Worm (Caenorhabditis elegans) whole organism, L4 larva: ENCODE data around the gene mdl-1.

Source experiments
- F37D6.2 ChIP-seq: sonication (generic microtip); optimal IDR thresholded peaks from 2 replicates; lab custom pipeline; 2016; ENCODE audit warnings: mild to moderate bottlenecking, missing genetic modification characterization, missing compliant biosample characterization
- F44E2.7 ChIP-seq: fragments of 200-800 bp; sonication (Bioruptor generic); IDR thresholded peaks from 2 replicates; pipeline ENCODE4 v2.1.2; 2022; ENCODE audit warnings: missing genetic modification characterization, missing compliant biosample characterization
- F49E8.2 ChIP-seq: sonication (generic microtip); optimal IDR thresholded peaks from 2 replicates; lab custom pipeline; 2016; ENCODE audit warnings: missing compliant biosample characterization, mild to moderate bottlenecking, missing genetic modification characterization, borderline replicate concordance
- R02D3.7 ChIP-seq: fragments of 150-350 bp; sonication (generic microtip); optimal IDR thresholded peaks from 3 replicates; lab custom pipeline; 2014; ENCODE audit warnings: missing biosample characterization, missing genetic modification characterization
- T26A8.4 ChIP-seq: fragments of 200-800 bp; sonication (Bioruptor generic); IDR thresholded peaks from 2 replicates; pipeline ENCODE4 v1.3.6; 2022; ENCODE audit warnings: missing genetic modification characterization, missing compliant biosample characterization
- Y48G9A.11 ChIP-seq: fragments of 200-800 bp; sonication (Bioruptor generic); IDR thresholded peaks from 2 replicates; pipeline ENCODE4 v1.3.6; 2022; ENCODE audit warnings: missing genetic modification reagents, missing genetic modification characterization, missing compliant biosample characterization
- Y75B8A.6 ChIP-seq: fragments of 200-800 bp; sonication (Bioruptor generic); IDR thresholded peaks from 2 replicates; pipeline ENCODE4 v1.3.6; 2022; ENCODE audit warnings: missing genetic modification reagents, missing genetic modification characterization, missing compliant biosample characterization
- ZK337.2 ChIP-seq: fragments of 200-800 bp; sonication (Bioruptor generic); IDR thresholded peaks from 2 replicates; pipeline ENCODE4 v1.3.6; 2022; ENCODE audit warnings: missing genetic modification reagents, missing genetic modification characterization, missing compliant biosample characterization
- aly-2 ChIP-seq: sonication (generic microtip); optimal IDR thresholded peaks from 2 replicates; lab custom pipeline; 2018; ENCODE audit warnings: missing biosample characterization, missing genetic modification characterization
- ceh-32 ChIP-seq: sonication (generic microtip); optimal IDR thresholded peaks from 2 replicates; lab custom pipeline; 2016; ENCODE audit warnings: mild to moderate bottlenecking, missing genetic modification characterization, missing compliant biosample characterization; ENCODE audit not compliant: poor library complexity
- ceh-44 ChIP-seq: fragments of 200-800 bp; sonication (Bioruptor generic); IDR thresholded peaks from 2 replicates; pipeline ENCODE4 v1.3.6; 2022; ENCODE audit warnings: missing genetic modification reagents, missing genetic modification characterization, missing compliant biosample characterization
- ceh-62 ChIP-seq: sonication (generic microtip); optimal IDR thresholded peaks from 2 replicates; lab custom pipeline; 2017; ENCODE audit warnings: missing biosample characterization, missing genetic modification characterization
- cey-2 ChIP-seq: sonication (generic microtip); optimal IDR thresholded peaks from 3 replicates; lab custom pipeline; 2017; ENCODE audit warnings: missing genetic modification characterization, mild to moderate bottlenecking, missing compliant biosample characterization, antibody characterized with exemption, borderline replicate concordance; ENCODE audit not compliant: insufficient read depth
- ctbp-1 ChIP-seq: fragments of 200-800 bp; sonication (Bioruptor generic); IDR thresholded peaks from 2 replicates; pipeline ENCODE4 v1.3.6; 2022; ENCODE audit warnings: missing genetic modification reagents, missing genetic modification characterization, missing compliant biosample characterization
- daf-12 ChIP-seq: fragments of 150-350 bp; optimal IDR thresholded peaks from 2 replicates; lab custom pipeline; 2014; ENCODE audit warnings: missing biosample characterization, missing genetic modification reagents, missing genetic modification characterization
- dpl-1 ChIP-seq: fragments of 150-350 bp; optimal IDR thresholded peaks from 2 replicates; lab custom pipeline; 2014; ENCODE audit warnings: missing biosample characterization, missing genetic modification reagents, missing genetic modification characterization
- duxl-1 ChIP-seq: sonication (generic microtip); optimal IDR thresholded peaks from 2 replicates; lab custom pipeline; 2016; ENCODE audit warnings: mild to moderate bottlenecking, missing genetic modification characterization, moderate library complexity, missing compliant biosample characterization; ENCODE audit not compliant: poor library complexity
- egl-27 ChIP-seq: sonication (generic microtip); optimal IDR thresholded peaks from 3 replicates; lab custom pipeline; 2017; ENCODE audit warnings: missing biosample characterization, missing genetic modification reagents, missing genetic modification characterization
- egl-43 ChIP-seq: fragments of 200-800 bp; sonication (Bioruptor generic); IDR thresholded peaks from 2 replicates; pipeline ENCODE4 v1.3.6; 2022; ENCODE audit warnings: missing genetic modification reagents, missing genetic modification characterization, missing compliant biosample characterization
- fkh-10 ChIP-seq: fragments of 150-350 bp; optimal IDR thresholded peaks from 2 replicates; lab custom pipeline; 2014; ENCODE audit warnings: missing biosample characterization, missing genetic modification reagents, missing genetic modification characterization
- hif-1 ChIP-seq, 2 experiments: sonication (generic microtip); optimal IDR thresholded peaks; 2 replicates each; lab custom pipeline; 2016 to 2017; ENCODE audit warnings: missing compliant biosample characterization in 2 of 2, missing genetic modification characterization in 2 of 2, missing genetic modification reagents in 2 of 2, missing genotype in 2 of 2, mild to moderate bottlenecking in 1 of 2
- hlh-11 ChIP-seq: fragments of 200-800 bp; sonication (Bioruptor generic); optimal IDR thresholded peaks from 2 replicates; lab custom pipeline; 2018; ENCODE audit warnings: mild to moderate bottlenecking, missing genetic modification characterization, missing compliant biosample characterization
- lin-1 ChIP-seq: fragments of 200-800 bp; sonication (Bioruptor generic); IDR thresholded peaks from 2 replicates; pipeline ENCODE4 v1.3.6; 2022; ENCODE audit warnings: missing genetic modification reagents, missing genetic modification characterization, missing compliant biosample characterization
- lin-13 ChIP-seq: fragments of 150-350 bp; optimal IDR thresholded peaks from 2 replicates; lab custom pipeline; 2014; ENCODE audit warnings: missing biosample characterization, missing genetic modification reagents, missing genetic modification characterization
- madf-5 ChIP-seq, 2 experiments: fragments of 200-800 bp; sonication (Bioruptor generic); IDR thresholded peaks; 2 replicates each; pipeline ENCODE4 v1.3.6; 2022; ENCODE audit warnings: missing compliant biosample characterization in 2 of 2, missing genetic modification characterization in 2 of 2
- mdl-1 ChIP-seq, 2 experiments: fragments of 150-350 bp in 1 of 2; sonication (generic microtip) in 1 of 2; optimal IDR thresholded peaks; 2 replicates each; lab custom pipeline; 2014 to 2017; ENCODE audit warnings: missing biosample characterization in 2 of 2, missing genetic modification characterization in 2 of 2
- mdt-29 ChIP-seq: fragments of 200-800 bp; sonication (Bioruptor generic); IDR thresholded peaks from 2 replicates; pipeline ENCODE4 v1.3.6; 2022; ENCODE audit warnings: missing genetic modification reagents, missing genetic modification characterization, missing compliant biosample characterization
- mes-2 ChIP-seq: sonication (generic microtip); optimal IDR thresholded peaks from 2 replicates; lab custom pipeline; 2016; ENCODE audit warnings: missing genotype, mild to moderate bottlenecking, missing genetic modification characterization, missing compliant biosample characterization; ENCODE audit not compliant: poor library complexity, severe bottlenecking
- nhr-111 ChIP-seq: fragments of 200-800 bp; sonication (Bioruptor generic); optimal IDR thresholded peaks from 2 replicates; lab custom pipeline; 2018; ENCODE audit warnings: mild to moderate bottlenecking, missing genetic modification characterization, missing compliant biosample characterization
- nhr-28 ChIP-seq: fragments of 150-350 bp; optimal IDR thresholded peaks from 2 replicates; lab custom pipeline; 2014; ENCODE audit warnings: missing biosample characterization, missing genetic modification characterization
- nhr-41 ChIP-seq: fragments of 200-800 bp; sonication (Bioruptor generic); IDR thresholded peaks from 2 replicates; pipeline ENCODE4 v1.3.6; 2022; ENCODE audit warnings: missing genetic modification reagents, missing genetic modification characterization, missing compliant biosample characterization
- nhr-42 ChIP-seq: fragments of 200-800 bp; sonication (Bioruptor generic); IDR thresholded peaks from 2 replicates; pipeline ENCODE4 v1.3.6; 2022; ENCODE audit warnings: missing genetic modification characterization, missing compliant biosample characterization
- nhr-48 ChIP-seq: sonication (generic microtip); optimal IDR thresholded peaks from 2 replicates; lab custom pipeline; 2016; ENCODE audit warnings: mild to moderate bottlenecking, missing genetic modification characterization, missing compliant biosample characterization
- nhr-76 ChIP-seq: fragments of 150-350 bp; optimal IDR thresholded peaks from 2 replicates; lab custom pipeline; 2014; ENCODE audit warnings: missing biosample characterization, missing genetic modification characterization
- pqm-1 ChIP-seq: sonication (generic microtip); optimal IDR thresholded peaks from 2 replicates; lab custom pipeline; 2017; ENCODE audit warnings: missing biosample characterization, missing genetic modification characterization
- rbr-2 ChIP-seq: sonication (generic microtip); optimal IDR thresholded peaks from 2 replicates; lab custom pipeline; 2016; ENCODE audit warnings: missing genotype, missing genetic modification characterization, missing compliant biosample characterization
- saeg-2 ChIP-seq: fragments of 200-800 bp; sonication (Bioruptor generic); IDR thresholded peaks from 2 replicates; pipeline ENCODE4 v1.3.6; 2022; ENCODE audit warnings: missing genetic modification reagents, missing genetic modification characterization, missing compliant biosample characterization
- set-16 ChIP-seq: fragments of 200-800 bp; sonication (Bioruptor generic); IDR thresholded peaks from 2 replicates; pipeline ENCODE4 v1.3.6; 2022; ENCODE audit warnings: missing genetic modification reagents, missing genetic modification characterization, missing compliant biosample characterization
- skn-1 ChIP-seq: fragments of 150-350 bp; optimal IDR thresholded peaks from 2 replicates; lab custom pipeline; 2014; ENCODE audit warnings: missing biosample characterization, missing genetic modification characterization
- snpc-1.2 ChIP-seq: fragments of 200-800 bp; sonication (Bioruptor generic); IDR thresholded peaks from 2 replicates; pipeline ENCODE4 v1.3.6; 2022; ENCODE audit warnings: missing genetic modification reagents, missing genetic modification characterization, missing compliant biosample characterization
- spr-1 ChIP-seq: sonication (generic microtip); optimal IDR thresholded peaks from 2 replicates; lab custom pipeline; 2016; ENCODE audit warnings: mild to moderate bottlenecking, missing genetic modification characterization, missing compliant biosample characterization
- spr-3 ChIP-seq: fragments of 200-800 bp; sonication (Bioruptor generic); optimal IDR thresholded peaks from 2 replicates; lab custom pipeline; 2018; ENCODE audit warnings: mild to moderate bottlenecking, missing genetic modification characterization, missing compliant biosample characterization
- tag-97 ChIP-seq: fragments of 200-800 bp; sonication (Bioruptor generic); IDR thresholded peaks from 2 replicates; pipeline ENCODE4 v1.3.6; 2022; ENCODE audit warnings: missing genetic modification characterization, missing compliant biosample characterization
- unc-39 ChIP-seq: sonication (generic microtip); optimal IDR thresholded peaks from 2 replicates; lab custom pipeline; 2017; ENCODE audit warnings: missing biosample characterization, missing genetic modification characterization
- unc-62 ChIP-seq, 3 experiments: fragments of 150-350 bp in 1 of 3; sonication (generic microtip); optimal IDR thresholded peaks in 2 of 3; peaks in 1 of 3; 1 replicate in 1 of 3; 2 replicates in 2 of 3; lab custom pipeline; 2014 to 2017; ENCODE audit warnings: missing biosample characterization in 3 of 3, missing genetic modification characterization in 3 of 3, missing genetic modification reagents in 3 of 3, missing genotype in 1 of 3
- vab-7 ChIP-seq: fragments of 200-800 bp; sonication (Bioruptor generic); IDR thresholded peaks from 2 replicates; pipeline ENCODE4 v1.3.6; 2022; ENCODE audit warnings: missing genetic modification reagents, missing genetic modification characterization, missing compliant biosample characterization
- zip-11 ChIP-seq: fragments of 200-800 bp; sonication (Bioruptor generic); IDR thresholded peaks from 2 replicates; pipeline ENCODE4 v1.3.6; 2022; ENCODE audit warnings: missing genetic modification characterization, missing compliant biosample characterization

Gene mdl-1

DNA sequence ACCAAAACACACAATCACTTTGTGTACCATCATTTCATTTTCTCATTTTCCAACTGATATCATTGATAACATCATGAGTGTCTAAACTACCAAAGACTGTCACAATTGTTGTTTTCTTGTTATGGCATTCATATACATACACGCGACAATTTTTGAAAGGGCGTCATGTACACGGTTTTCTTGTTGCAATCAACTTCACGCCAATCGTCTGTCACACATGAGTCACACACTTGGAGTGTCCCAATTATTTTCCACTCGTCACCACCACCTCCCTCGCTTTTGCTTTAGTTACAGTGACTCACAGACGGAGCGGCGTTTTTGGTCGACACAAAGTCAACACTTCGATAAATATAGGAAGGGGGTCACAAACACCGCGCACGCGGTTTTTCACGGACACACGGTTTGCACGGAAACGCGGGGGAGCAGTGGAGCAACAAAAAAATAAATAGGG lies 5.8 kb downstream of the mdl-1 start (continued):
- TF ChIP-seq mdl-1 (tag; optimal IDR thresholded peaks at IDR 0.05; lab: Kevin White, UChicago) = peak in 1 of 2 experiments; percentile 99
- TF ChIP-seq duxl-1 (tag; lab: Kevin White, UChicago) = peak; percentile 19
- 0 out of 2 replicates have a peak, but pooled peaks have one; percentile 18 for TF ChIP-seq T26A8.4 (GFP tag; lab: Robert Waterston, UW)
- TF ChIP-seq F37D6.2 (tag; lab: Kevin White, UChicago) = no peak
- peak; percentile 80 for TF ChIP-seq lin-1 (GFP tag; lab: Robert Waterston, UW)
- TF ChIP-seq saeg-2 (GFP tag; lab: Robert Waterston, UW) = 0 out of 2 replicates have a peak, but pooled peaks have one; percentile 34
- TF ChIP-seq hlh-11 = peak; percentile 95
- TF ChIP-seq F49E8.2 (tag; lab: Kevin White, UChicago) = no peak
- no peak for TF ChIP-seq spr-1 (tag; lab: Kevin White, UChicago)
- no peak for TF ChIP-seq fkh-10 (GFP tag; lab: Kevin White, UChicago)
- TF ChIP-seq hif-1 (tag; optimal IDR thresholded peaks at IDR 0.05; lab: Kevin White, UChicago) = peak in 1 of 2 experiments; percentile 85
- no peak for TF ChIP-seq R02D3.7 (tag; lab: Kevin White, UChicago)
- TF ChIP-seq nhr-28 (tag; lab: Kevin White, UChicago) = peak; percentile 26
- TF ChIP-seq lin-13 (GFP tag; lab: Kevin White, UChicago) = peak; percentile 44
- TF ChIP-seq vab-7 = no peak
- peak; percentile 94 for TF ChIP-seq nhr-48 (tag; lab: Kevin White, UChicago)
- TF ChIP-seq, all 104 proteins: peak for 44

DNA sequence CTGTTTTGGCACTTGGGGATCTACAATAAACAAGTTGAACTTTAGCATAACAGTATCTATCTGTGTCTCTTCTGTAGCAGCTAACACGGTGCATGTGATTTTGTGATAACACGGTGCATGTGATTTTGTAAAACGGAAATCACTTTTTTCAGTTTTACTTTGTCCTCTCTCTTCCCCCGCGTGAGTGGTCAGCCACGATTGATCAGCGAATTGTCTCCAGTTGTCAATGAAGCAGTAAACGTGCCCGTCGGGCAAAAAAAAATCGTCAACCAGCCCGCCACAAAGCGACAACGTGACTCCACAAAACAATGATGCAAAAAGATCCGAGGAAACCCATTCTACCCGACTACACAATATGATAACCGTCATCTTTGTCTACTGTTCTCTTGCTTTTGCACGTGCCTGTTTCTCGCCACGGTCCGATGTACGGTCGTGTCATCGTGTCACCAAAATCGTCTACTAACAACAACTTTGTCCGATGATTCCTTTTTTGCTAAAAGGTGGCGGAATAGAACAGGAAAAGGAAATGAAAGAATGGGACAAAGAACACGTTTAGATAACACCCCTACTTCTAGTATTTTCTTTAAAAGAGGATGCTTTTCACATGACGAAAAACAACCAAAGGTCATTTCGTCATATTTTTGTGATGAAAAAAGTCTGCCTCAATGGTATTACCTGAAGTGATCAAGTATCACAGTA lies 7.1 kb downstream of the mdl-1 start:
- no peak for TF ChIP-seq aly-2 (tag; lab: Kevin White, UChicago)
- TF ChIP-seq Y48G9A.11 (GFP tag; lab: Robert Waterston, UW) = no peak
- no peak for TF ChIP-seq snpc-1.2 (GFP tag; lab: Robert Waterston, UW)
- no peak for TF ChIP-seq skn-1 (tag; lab: Kevin White, UChicago)
- peak in 1 of 2 experiments; percentile 98 for TF ChIP-seq unc-62 (GFP tag; optimal IDR thresholded peaks at IDR 0.05 in 1 of 2; lab: Kevin White, UChicago)
- no peak for TF ChIP-seq unc-62 (tag; optimal IDR thresholded peaks at IDR 0.05; lab: Kevin White, UChicago)
- TF ChIP-seq nhr-76 (tag; lab: Kevin White, UChicago) = no peak
- no peak for TF ChIP-seq Y75B8A.6 (GFP tag; lab: Robert Waterston, UW)
- TF ChIP-seq egl-27 = no peak
- no peak for TF ChIP-seq zip-11 (GFP tag; lab: Robert Waterston, UW)
- no peak for TF ChIP-seq spr-3 (GFP tag; lab: Kevin White, UChicago)
- TF ChIP-seq rbr-2 (tag; lab: Kevin White, UChicago) = peak; percentile 43
- TF ChIP-seq ZK337.2 (GFP tag; lab: Robert Waterston, UW) = 0 out of 2 replicates have a peak, but pooled peaks have one; percentile 26
- TF ChIP-seq dpl-1 (GFP tag; lab: Kevin White, UChicago) = peak; percentile 8
- no peak for TF ChIP-seq egl-43 (GFP tag; lab: Robert Waterston, UW)
- no peak for TF ChIP-seq tag-97 (GFP tag; lab: Robert Waterston, UW)
- TF ChIP-seq madf-5 (GFP tag; IDR thresholded peaks at IDR 0.05; lab: Robert Waterston, UW) = no peak
- TF ChIP-seq nhr-42 (GFP tag; lab: Robert Waterston, UW) = peak; percentile 66; the same call in 1 of the 2 replicates
- TF ChIP-seq ceh-62 (tag; lab: Kevin White, UChicago) = no peak
- no peak for TF ChIP-seq nhr-41 (GFP tag; lab: Robert Waterston, UW)
- TF ChIP-seq unc-39 (tag; lab: Kevin White, UChicago) = no peak
- TF ChIP-seq daf-12 (tag; lab: Kevin White, UChicago) = no peak
- TF ChIP-seq mdt-29 (GFP tag; lab: Robert Waterston, UW) = peak; percentile 93
- TF ChIP-seq ceh-44 (GFP tag; lab: Robert Waterston, UW) = no peak
- peak; percentile 92 for TF ChIP-seq nhr-28 (tag; lab: Kevin White, UChicago)
- no peak for TF ChIP-seq ceh-32 (tag; lab: Kevin White, UChicago)
- TF ChIP-seq nhr-111 (GFP tag; lab: Kevin White, UChicago) = no peak
- no peak for TF ChIP-seq F44E2.7 (GFP tag; lab: Robert Waterston, UW)
- no peak for TF ChIP-seq pqm-1 (tag; lab: Kevin White, UChicago)
- TF ChIP-seq mes-2 (tag; lab: Kevin White, UChicago) = no peak
- peak; percentile 75 for TF ChIP-seq cey-2 (tag; lab: Kevin White, UChicago)
- TF ChIP-seq lin-13 (GFP tag; lab: Kevin White, UChicago) = no peak
- TF ChIP-seq ctbp-1 (GFP tag; lab: Robert Waterston, UW) = no peak
- peak; percentile 64 for TF ChIP-seq set-16 (GFP tag; lab: Robert Waterston, UW)
- peak; percentile 73 for TF ChIP-seq T26A8.4 (GFP tag; lab: Robert Waterston, UW)
